Worm (Caenorhabditis elegans) whole organism, young adult: ENCODE measurements around the gene srw-90.
A peak's percentile ranks its signal among the peaks of the same experiment; 100 is the strongest.

Experiments
- C17E4.6 ChIP-seq: fragments of 200-800 bp; sonication (Bioruptor generic); IDR thresholded peaks from 2 replicates; pipeline ENCODE4 v1.3.6; 2022; ENCODE audit warnings: missing genetic modification reagents, missing genetic modification characterization, missing compliant biosample characterization
- D2030.7 ChIP-seq: fragments of 200-800 bp; sonication (Bioruptor generic); IDR thresholded peaks from 2 replicates; pipeline ENCODE4 v1.3.6; 2022; ENCODE audit warnings: missing genetic modification reagents, missing genetic modification characterization, missing compliant biosample characterization
- F22D6.2 ChIP-seq: sonication (generic microtip); optimal IDR thresholded peaks from 2 replicates; lab custom pipeline; 2016; ENCODE audit warnings: mild to moderate bottlenecking, missing genetic modification characterization, missing compliant biosample characterization
- F33H1.4 ChIP-seq: fragments of 200-800 bp; sonication (Bioruptor generic); IDR thresholded peaks from 2 replicates; pipeline ENCODE4 v1.3.6; 2022; ENCODE audit warnings: missing genetic modification reagents, missing genetic modification characterization, missing compliant biosample characterization
- F37B4.10 ChIP-seq: fragments of 200-800 bp; sonication (Bioruptor generic); IDR thresholded peaks from 2 replicates; pipeline ENCODE4 v1.3.6; 2022; ENCODE audit warnings: missing genetic modification characterization, missing compliant biosample characterization
- F57C9.4 ChIP-seq: sonication (generic microtip); optimal IDR thresholded peaks from 2 replicates; lab custom pipeline; 2017; ENCODE audit warnings: mild to moderate bottlenecking, missing genetic modification characterization, missing compliant biosample characterization
- K11D2.4 ChIP-seq: fragments of 200-800 bp; sonication (Bioruptor generic); IDR thresholded peaks from 2 replicates; pipeline ENCODE4 v1.3.6; 2022; ENCODE audit warnings: missing genetic modification reagents, missing genetic modification characterization, missing compliant biosample characterization
- Y56A3A.18 ChIP-seq: fragments of 200-800 bp; sonication (Bioruptor generic); IDR thresholded peaks from 2 replicates; pipeline ENCODE4 v1.3.6; 2022; ENCODE audit warnings: missing genetic modification reagents, missing genetic modification characterization, missing compliant biosample characterization
- Y79H2A.3 ChIP-seq: fragments of 200-800 bp; sonication (Bioruptor generic); conservative IDR thresholded peaks from 2 replicates; pipeline ENCODE4 v1.3.6; 2022; ENCODE audit warnings: missing genetic modification reagents, missing genetic modification characterization, missing compliant biosample characterization
- Y95B8A.8 ChIP-seq: fragments of 200-800 bp; sonication (Bioruptor generic); IDR thresholded peaks from 2 replicates; pipeline ENCODE4 v1.3.6; 2022; ENCODE audit warnings: missing genetic modification reagents, missing genetic modification characterization, missing compliant biosample characterization
- aptf-3 ChIP-seq: fragments of 200-800 bp; sonication (Bioruptor generic); IDR thresholded peaks from 2 replicates; pipeline ENCODE4 v1.3.6; 2022; ENCODE audit warnings: missing genetic modification characterization, missing compliant biosample characterization
- attf-6 ChIP-seq: fragments of 200-800 bp; sonication (Bioruptor generic); IDR thresholded peaks from 2 replicates; pipeline ENCODE4 v1.3.6; 2022; ENCODE audit warnings: missing genetic modification reagents, missing genetic modification characterization, missing compliant biosample characterization
- bed-1 ChIP-seq: fragments of 200-800 bp; sonication (Bioruptor generic); IDR thresholded peaks from 2 replicates; pipeline ENCODE4 v1.3.6; 2022; ENCODE audit warnings: missing genetic modification reagents, missing genetic modification characterization, missing compliant biosample characterization
- ccch-3 ChIP-seq: fragments of 200-800 bp; sonication (Bioruptor generic); optimal IDR thresholded peaks from 2 replicates; lab custom pipeline; 2018; ENCODE audit warnings: mild to moderate bottlenecking, missing genetic modification characterization, missing compliant biosample characterization
- cebp-2 ChIP-seq: fragments of 200-800 bp; sonication (Bioruptor generic); IDR thresholded peaks from 2 replicates; pipeline ENCODE4 v1.3.6; 2022; ENCODE audit warnings: missing genetic modification characterization, missing compliant biosample characterization
- ceh-100 ChIP-seq: fragments of 200-800 bp; sonication (Bioruptor generic); IDR thresholded peaks from 2 replicates; pipeline ENCODE4 v1.3.6; 2022; ENCODE audit warnings: missing genetic modification reagents, missing genetic modification characterization, missing compliant biosample characterization
- ceh-58 ChIP-seq: fragments of 200-800 bp; sonication (Bioruptor generic); IDR thresholded peaks from 2 replicates; pipeline ENCODE4 v1.3.6; 2022; ENCODE audit warnings: missing genetic modification characterization, missing compliant biosample characterization
- ceh-91 ChIP-seq: fragments of 200-800 bp; sonication (Bioruptor generic); IDR thresholded peaks from 2 replicates; pipeline ENCODE4 v1.3.6; 2022; ENCODE audit warnings: missing genetic modification reagents, missing genetic modification characterization, missing compliant biosample characterization
- egrh-3 ChIP-seq: fragments of 200-800 bp; sonication (Bioruptor generic); IDR thresholded peaks from 2 replicates; pipeline ENCODE4 v1.3.6; 2022; ENCODE audit warnings: missing genetic modification reagents, missing genetic modification characterization, missing compliant biosample characterization
- gei-17 ChIP-seq: fragments of 200-800 bp; sonication (Bioruptor generic); optimal IDR thresholded peaks from 2 replicates; lab custom pipeline; 2018; ENCODE audit warnings: mild to moderate bottlenecking, missing genetic modification characterization, missing compliant biosample characterization
- lag-1 ChIP-seq: fragments of 200-800 bp; sonication (Bioruptor generic); IDR thresholded peaks from 2 replicates; pipeline ENCODE4 v1.3.6; 2022; ENCODE audit warnings: missing genetic modification reagents, missing genetic modification characterization, missing compliant biosample characterization
- lin-26 ChIP-seq: fragments of 200-800 bp; sonication (Bioruptor generic); IDR thresholded peaks from 2 replicates; pipeline ENCODE4 v1.3.6; 2022; ENCODE audit warnings: missing genetic modification reagents, missing genetic modification characterization, missing compliant biosample characterization
- lsy-27 ChIP-seq: sonication (generic microtip); optimal IDR thresholded peaks from 2 replicates; lab custom pipeline; 2017; ENCODE audit warnings: missing genetic modification characterization, mild to moderate bottlenecking, missing compliant biosample characterization, antibody characterized with exemption, missing genotype, borderline replicate concordance; ENCODE audit not compliant: insufficient read depth
- mxl-1 ChIP-seq: sonication (generic microtip); optimal IDR thresholded peaks from 2 replicates; lab custom pipeline; 2016; ENCODE audit warnings: missing genetic modification characterization, missing compliant biosample characterization
- nfya-2 ChIP-seq: fragments of 200-800 bp; sonication (Bioruptor generic); IDR thresholded peaks from 2 replicates; pipeline ENCODE4 v1.3.6; 2022; ENCODE audit warnings: missing genetic modification reagents, missing genetic modification characterization, missing compliant biosample characterization
- nhr-179 ChIP-seq: sonication (generic microtip); optimal IDR thresholded peaks from 2 replicates; lab custom pipeline; 2016; ENCODE audit warnings: mild to moderate bottlenecking, missing genetic modification characterization, missing compliant biosample characterization
- repo-1 ChIP-seq: sonication (generic microtip); optimal IDR thresholded peaks from 2 replicates; lab custom pipeline; 2017; ENCODE audit warnings: mild to moderate bottlenecking, missing genetic modification characterization, missing compliant biosample characterization
- sea-2 ChIP-seq: fragments of 200-800 bp; sonication (Bioruptor generic); IDR thresholded peaks from 2 replicates; pipeline ENCODE4 v1.3.6; 2022; ENCODE audit warnings: missing genetic modification characterization, missing compliant biosample characterization
- somi-1 ChIP-seq: fragments of 200-800 bp; sonication (Bioruptor generic); optimal IDR thresholded peaks from 2 replicates; lab custom pipeline; 2018; ENCODE audit warnings: mild to moderate bottlenecking, missing genetic modification characterization, missing compliant biosample characterization
- unc-130 ChIP-seq: sonication (generic microtip); optimal IDR thresholded peaks from 2 replicates; lab custom pipeline; 2016; ENCODE audit warnings: missing genetic modification reagents, missing genetic modification characterization, missing compliant biosample characterization
- zfh-2 ChIP-seq: fragments of 200-800 bp; sonication (Bioruptor generic); conservative IDR thresholded peaks from 2 replicates; pipeline ENCODE4 v1.3.6; 2022; ENCODE audit warnings: missing genetic modification reagents, missing genetic modification characterization, missing compliant biosample characterization
- ztf-25 ChIP-seq: fragments of 200-800 bp; sonication (Bioruptor generic); IDR thresholded peaks from 2 replicates; pipeline ENCODE4 v1.3.6; 2022; ENCODE audit warnings: missing genetic modification reagents, missing genetic modification characterization, missing compliant biosample characterization
- ztf-26 ChIP-seq: sonication (generic microtip); optimal IDR thresholded peaks from 2 replicates; lab custom pipeline; 2017; ENCODE audit warnings: missing genetic modification characterization, missing compliant biosample characterization
- ztf-6 ChIP-seq: fragments of 200-800 bp; sonication (Bioruptor generic); IDR thresholded peaks from 2 replicates; pipeline ENCODE4 v1.3.6; 2022; ENCODE audit warnings: missing genetic modification reagents, missing genetic modification characterization, missing compliant biosample characterization

Gene srw-90

ce11 chrV:1699228-1699795 lies 2.5 kb upstream of the srw-90 start:
- TF ChIP-seq zfh-2 = peak; percentile 89
- no peak for TF ChIP-seq somi-1
- TF ChIP-seq attf-6 (GFP tag; lab: Robert Waterston, UW) = 0 out of 2 replicates have a peak, but pooled peaks have one; percentile 25
- TF ChIP-seq D2030.7 (GFP tag; lab: Robert Waterston, UW) = no peak
- TF ChIP-seq mxl-1 (tag; lab: Kevin White, UChicago) = no peak
- TF ChIP-seq ztf-6 (GFP tag; lab: Robert Waterston, UW) = no peak
- TF ChIP-seq egrh-3 (GFP tag; lab: Robert Waterston, UW) = peak; percentile 78

- TF ChIP-seq bed-1 (GFP tag; lab: Robert Waterston, UW) (no peak), K11D2.4 (GFP tag; lab: Robert Waterston, UW) (no peak), Y56A3A.18 (GFP tag; lab: Robert Waterston, UW) (no peak), lin-26 (GFP tag; lab: Robert Waterston, UW) (no peak), ceh-100 (GFP tag; lab: Robert Waterston, UW) (no peak), ccch-3 (no peak), Y79H2A.3 (GFP tag; lab: Robert Waterston, UW) (no peak), F57C9.4 (tag; lab: Kevin White, UChicago) (no peak), F22D6.2 (no peak), mxl-1 (tag; lab: Kevin White, UChicago) (no peak), unc-130 (no peak), nhr-179 (no peak), gei-17 (GFP tag; lab: Kevin White, UChicago) (no peak), F33H1.4 (GFP tag; lab: Robert Waterston, UW) (no peak), lsy-27 (tag; lab: Kevin White, UChicago) (no peak), ztf-26 (no peak)
- TF ChIP-seq, all 124 proteins: peak for 0
These were observed 6.6 kb downstream of the srw-90 start, which contains the start of gene srw-99 for ce11 chrV:1708441-1708840. TSS of gene srw-99 (plus strand) at chrV:1708741.

ce11 chrV:1710909-1711308 lies 9.1 kb downstream of the srw-90 start, which contains the start of gene srw-100:
TSS of gene srw-100 (plus strand) at chrV:1711209.
- TF ChIP-seq repo-1 (tag; lab: Kevin White, UChicago) = no peak

- TF ChIP-seq C17E4.6 (GFP tag; lab: Robert Waterston, UW) = peak; percentile 34; the same call in 1 of the 2 replicates
These were observed 10.6 kb downstream of the srw-90 start for ce11 chrV:1712471-1712870.

ce11 chrV:1713761-1714160 lies 11.9 kb downstream of the srw-90 start:
- 0 out of 2 replicates have a peak, but pooled peaks have one; percentile 73 for TF ChIP-seq bed-1 (GFP tag; lab: Robert Waterston, UW)
- TF ChIP-seq sea-2 = peak; percentile 77; the same call in 1 of the 2 replicates
- peak; percentile 77; the same call in 1 of the 2 replicates for TF ChIP-seq ceh-58 (GFP tag; lab: Robert Waterston, UW)
- peak; percentile 8; the same call in 1 of the 2 replicates for TF ChIP-seq ztf-6 (GFP tag; lab: Robert Waterston, UW)
- 0 out of 2 replicates have a peak, but pooled peaks have one; percentile 21 for TF ChIP-seq aptf-3 (GFP tag; lab: Robert Waterston, UW)
- TF ChIP-seq ceh-91 = peak; percentile 28; the same call in 1 of the 2 replicates
- TF ChIP-seq K11D2.4 (GFP tag; lab: Robert Waterston, UW) = peak; percentile 64
- TF ChIP-seq cebp-2 = peak; percentile 37; the same call in 1 of the 2 replicates
- TF ChIP-seq lag-1 (GFP tag; lab: Robert Waterston, UW) = peak; percentile 63; the same call in 1 of the 2 replicates
- TF ChIP-seq ztf-25 = 0 out of 2 replicates have a peak, but pooled peaks have one; percentile 31
- TF ChIP-seq Y95B8A.8 (GFP tag; lab: Robert Waterston, UW) = peak; percentile 75
- TF ChIP-seq nfya-2 = 0 out of 2 replicates have a peak, but pooled peaks have one; percentile 72
- 0 out of 2 replicates have a peak, but pooled peaks have one; percentile 92 for TF ChIP-seq F37B4.10 (GFP tag; lab: Robert Waterston, UW)
